Fruit fly (Drosophila melanogaster) Kc167 (cell line): ENCODE data around the gene CG5835.

ENCODE experiments used
- Myc ChIP-seq: fragments of >200 bp; optimal IDR thresholded peaks from 2 replicates; lab custom pipeline; 2017; ENCODE audit warnings: missing external identifiers
- h ChIP-seq: fragments of >200 bp; optimal IDR thresholded peaks from 3 replicates; lab custom pipeline; 2018; ENCODE audit warnings: missing external identifiers
- psq ChIP-seq: fragments of >200 bp; optimal IDR thresholded peaks from 2 replicates; lab custom pipeline; 2017; ENCODE audit warnings: missing external identifiers
- ttk ChIP-seq: sonication (Bioruptor generic); optimal IDR thresholded peaks from 2 replicates; lab custom pipeline; 2017; ENCODE audit warnings: missing external identifiers

DNA sequence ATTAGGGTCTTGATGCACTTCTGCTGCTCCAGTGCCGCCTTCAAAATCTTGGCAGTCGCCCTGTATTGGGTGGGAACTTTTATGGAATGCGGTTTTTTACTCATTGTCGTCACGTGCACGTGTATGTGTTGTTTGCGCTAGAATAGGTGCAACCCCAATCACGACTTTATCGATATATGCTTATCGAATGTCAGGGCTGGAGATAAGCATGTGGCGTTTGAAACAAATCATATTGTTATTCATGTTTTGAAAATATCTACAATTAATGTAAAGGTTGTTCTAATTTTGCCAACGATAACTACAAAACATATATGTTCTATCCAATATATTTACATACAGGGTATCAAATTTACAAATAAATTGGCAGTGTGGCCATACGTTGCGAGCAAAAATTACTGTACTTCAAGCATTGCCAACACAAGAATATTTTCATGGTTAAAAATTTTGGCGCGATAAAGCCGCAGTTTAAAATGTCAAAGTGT lies 8.7 kb upstream of the CG5835 start, which contains the start of the genes CG42359 and Nsun5:
- TF ChIP-seq psq (no peak), ttk (lab: Kevin White, UChicago) (no peak), Myc (lab: Kevin White, UChicago) (no peak), h (lab: Kevin White, UChicago) (no peak)
